Fruit fly (Drosophila melanogaster) whole organism, embryonic: ENCODE data around the gene Sem1.

Experiments used
- BEAF-32 ChIP-seq: fragments of 200-800 bp; sonication (Bioruptor generic); optimal IDR thresholded peaks from 3 replicates; lab custom pipeline; 2017; ENCODE audit warnings: missing biosample characterization, missing genetic modification characterization, mild to moderate bottlenecking, moderate library complexity, missing genetic modification reagents
- CG11504 ChIP-seq: fragments of 200-800 bp; sonication (Bioruptor generic); optimal IDR thresholded peaks from 3 replicates; lab custom pipeline; 2019; ENCODE audit warnings: missing biosample characterization, mild to moderate bottlenecking, missing genetic modification characterization, moderate library complexity
- CG11560 ChIP-seq: fragments of 200-800 bp; sonication (Bioruptor generic); IDR thresholded peaks from 3 replicates; pipeline ENCODE4 v1.3.6; 2022; ENCODE audit warnings: missing biosample characterization, missing genetic modification characterization
- CG12071 ChIP-seq: fragments of 200-800 bp; sonication (Bioruptor generic); optimal IDR thresholded peaks from 3 replicates; lab custom pipeline; 2018; ENCODE audit warnings: missing biosample characterization, mild to moderate bottlenecking, missing genetic modification characterization
- CG13624 ChIP-seq: fragments of 200-800 bp; sonication (Bioruptor generic); optimal IDR thresholded peaks from 2 replicates; lab custom pipeline; 2016; ENCODE audit warnings: missing biosample characterization, missing genetic modification characterization
- CG15269 ChIP-seq: fragments of 200-800 bp; sonication (Bioruptor generic); optimal IDR thresholded peaks from 2 replicates; lab custom pipeline; 2018; ENCODE audit warnings: missing biosample characterization, mild to moderate bottlenecking, missing genetic modification characterization, moderate library complexity
- CG17361 ChIP-seq: fragments of 200-800 bp; sonication (Bioruptor generic); IDR thresholded peaks from 3 replicates; pipeline ENCODE4 v1.3.6; 2022; ENCODE audit warnings: missing biosample characterization, missing genetic modification characterization
- CG17612 ChIP-seq: fragments of 200-800 bp; sonication (Bioruptor generic); IDR thresholded peaks from 2 replicates; pipeline ENCODE4 v1.3.6; 2022; ENCODE audit warnings: missing biosample characterization, missing genetic modification characterization
- CG1832 ChIP-seq: fragments of 200-800 bp; sonication (Bioruptor generic); optimal IDR thresholded peaks from 2 replicates; lab custom pipeline; 2017; ENCODE audit warnings: missing biosample characterization, mild to moderate bottlenecking, missing genetic modification characterization, inconsistent platforms
- CG2889 ChIP-seq: fragments of 200-800 bp; sonication (Bioruptor generic); IDR thresholded peaks from 3 replicates; pipeline ENCODE4 v1.3.6; 2022; ENCODE audit warnings: missing biosample characterization, missing genetic modification characterization
- CG31224 ChIP-seq: fragments of 200-800 bp; sonication (Bioruptor generic); IDR thresholded peaks from 2 replicates; pipeline ENCODE4 v1.3.6; 2022; ENCODE audit warnings: missing biosample characterization, missing genetic modification characterization
- CG31388 ChIP-seq: fragments of 200-800 bp; sonication (Bioruptor generic); optimal IDR thresholded peaks from 2 replicates; lab custom pipeline; 2016; ENCODE audit warnings: missing biosample characterization, missing genetic modification characterization
- CG34422 ChIP-seq: fragments of 200-800 bp; sonication (Bioruptor generic); IDR thresholded peaks from 3 replicates; pipeline ENCODE4 v1.3.6; 2022; ENCODE audit warnings: missing biosample characterization, missing genetic modification characterization
- CG4328 ChIP-seq: fragments of 200-800 bp; sonication (Bioruptor generic); optimal IDR thresholded peaks from 3 replicates; lab custom pipeline; 2017; ENCODE audit warnings: missing biosample characterization, missing genetic modification reagents, missing genetic modification characterization
- CG43689 ChIP-seq: fragments of 200-800 bp; sonication (Bioruptor generic); IDR thresholded peaks from 2 replicates; pipeline ENCODE4 v1.3.6; 2022; ENCODE audit warnings: missing biosample characterization, missing genetic modification characterization
- CG6791 ChIP-seq: fragments of 200-800 bp; sonication (Bioruptor generic); IDR thresholded peaks from 3 replicates; pipeline ENCODE4 v1.3.6; 2022; ENCODE audit warnings: missing biosample characterization, missing genetic modification characterization; ENCODE audit not compliant: partially characterized antibody
- CG7372 ChIP-seq: fragments of 200-800 bp; sonication (Bioruptor generic); IDR thresholded peaks from 2 replicates; pipeline ENCODE4 v1.3.6; 2022; ENCODE audit warnings: missing biosample characterization, missing genetic modification characterization
- CG7556 ChIP-seq: fragments of 200-800 bp; sonication (Bioruptor generic); optimal IDR thresholded peaks from 2 replicates; lab custom pipeline; 2017; ENCODE audit warnings: missing biosample characterization, mild to moderate bottlenecking, missing genetic modification characterization
- CG7786 ChIP-seq: fragments of 200-800 bp; sonication (Bioruptor generic); optimal IDR thresholded peaks from 2 replicates; lab custom pipeline; 2016; ENCODE audit warnings: missing biosample characterization, missing genetic modification characterization
- CG7987 ChIP-seq: fragments of 200-800 bp; sonication (Bioruptor generic); optimal IDR thresholded peaks from 2 replicates; lab custom pipeline; 2018; ENCODE audit warnings: missing biosample characterization, mild to moderate bottlenecking, missing genetic modification characterization, moderate library complexity
- CG9215 ChIP-seq: fragments of 200-800 bp; sonication (Bioruptor generic); IDR thresholded peaks from 2 replicates; pipeline ENCODE4 v1.3.6; 2022; ENCODE audit warnings: missing biosample characterization, missing genetic modification characterization
- Chrac-16 ChIP-seq: fragments of 200-800 bp; sonication (Bioruptor generic); optimal IDR thresholded peaks from 3 replicates; lab custom pipeline; 2016; ENCODE audit warnings: missing biosample characterization, missing genetic modification characterization
- D19A ChIP-seq: fragments of 200-800 bp; optimal IDR thresholded peaks from 3 replicates; lab custom pipeline; 2019; ENCODE audit warnings: missing biosample characterization, mild to moderate bottlenecking, missing genetic modification characterization, moderate library complexity
- Dfd ChIP-seq, 2 experiments: fragments of >200 bp; optimal IDR thresholded peaks; 2 replicates each; lab custom pipeline; 2017; ENCODE audit warnings: missing biosample characterization in 2 of 2, missing genetic modification characterization in 2 of 2
- GATAe ChIP-seq: fragments of 200-800 bp; sonication (Bioruptor generic); conservative IDR thresholded peaks from 2 replicates; pipeline ENCODE4 v1.3.6; 2022; ENCODE audit warnings: missing biosample characterization, missing genetic modification characterization
- HLH54F ChIP-seq: fragments of 200-800 bp; sonication (Bioruptor generic); optimal IDR thresholded peaks from 3 replicates; lab custom pipeline; 2016; ENCODE audit warnings: missing biosample characterization, missing genetic modification characterization
- Hey ChIP-seq: fragments of 200-800 bp; sonication (Bioruptor generic); optimal IDR thresholded peaks from 3 replicates; lab custom pipeline; 2018; ENCODE audit warnings: missing biosample characterization, mild to moderate bottlenecking, missing genetic modification characterization
- HmgZ ChIP-seq: fragments of 200-800 bp; sonication (Bioruptor generic); optimal IDR thresholded peaks from 2 replicates; lab custom pipeline; 2018; ENCODE audit warnings: missing biosample characterization, mild to moderate bottlenecking, missing genetic modification characterization
- Hr51 ChIP-seq, 2 experiments: fragments of 200-800 bp; sonication (Bioruptor generic); optimal IDR thresholded peaks; 2 replicates in 1 of 2; 3 replicates in 1 of 2; lab custom pipeline; 2016 to 2018; ENCODE audit warnings: missing biosample characterization in 2 of 2, missing genetic modification characterization in 2 of 2, mild to moderate bottlenecking in 1 of 2, moderate library complexity in 1 of 2
- Lim3 ChIP-seq: fragments of 200-800 bp; sonication (Bioruptor generic); IDR thresholded peaks from 2 replicates; pipeline ENCODE4 v1.3.6; 2022; ENCODE audit warnings: missing biosample characterization, missing genetic modification characterization
- NfI ChIP-seq: fragments of 200-800 bp; sonication (Bioruptor generic); optimal IDR thresholded peaks from 3 replicates; lab custom pipeline; 2018; ENCODE audit warnings: missing biosample characterization, mild to moderate bottlenecking, missing genetic modification characterization, moderate library complexity
- PHDP ChIP-seq: fragments of 200-800 bp; sonication (Bioruptor generic); optimal IDR thresholded peaks from 3 replicates; lab custom pipeline; 2018; ENCODE audit warnings: missing biosample characterization, mild to moderate bottlenecking, missing genetic modification characterization, moderate library complexity
- Rx ChIP-seq: fragments of 200-800 bp; sonication (Bioruptor generic); IDR thresholded peaks from 2 replicates; pipeline ENCODE4 v1.3.6; 2022; ENCODE audit warnings: missing biosample characterization, missing genetic modification characterization
- Sox100B ChIP-seq: fragments of 200-800 bp; sonication (Bioruptor generic); optimal IDR thresholded peaks from 3 replicates; lab custom pipeline; 2018; ENCODE audit warnings: missing biosample characterization, mild to moderate bottlenecking, missing genetic modification characterization
- Stat92E ChIP-seq, 3 experiments: fragments of >200 bp in 2 of 3; fragments of 200-800 bp in 1 of 3; sonication (Bioruptor generic) in 1 of 3; optimal IDR thresholded peaks; 2 replicates each; lab custom pipeline; 2017 to 2019; ENCODE audit warnings: missing biosample characterization in 3 of 3, missing genetic modification characterization in 3 of 3, mild to moderate bottlenecking in 1 of 3, moderate library complexity in 1 of 3
- aop ChIP-seq: fragments of 200-800 bp; sonication (Bioruptor generic); IDR thresholded peaks from 2 replicates; pipeline ENCODE4 v1.3.6; 2022; ENCODE audit warnings: missing biosample characterization, missing genetic modification characterization
- bigmax ChIP-seq: fragments of 200-800 bp; sonication (Bioruptor generic); optimal IDR thresholded peaks from 2 replicates; lab custom pipeline; 2018; ENCODE audit warnings: missing biosample characterization, mild to moderate bottlenecking, missing genetic modification characterization
- caup ChIP-seq: fragments of 200-800 bp; sonication (Bioruptor generic); optimal IDR thresholded peaks from 3 replicates; lab custom pipeline; 2017; ENCODE audit warnings: missing biosample characterization, mild to moderate bottlenecking, missing genetic modification characterization, moderate library complexity; ENCODE audit not compliant: severe bottlenecking
- ci ChIP-seq: fragments of 200-800 bp; sonication (Bioruptor generic); IDR thresholded peaks from 3 replicates; pipeline ENCODE4 v1.3.6; 2022; ENCODE audit warnings: missing biosample characterization, missing genetic modification characterization
- dan ChIP-seq: fragments of 200-800 bp; sonication (Bioruptor generic); IDR thresholded peaks from 2 replicates; pipeline ENCODE4 v1.3.6; 2022; ENCODE audit warnings: missing biosample characterization, missing genetic modification characterization
- emc ChIP-seq: fragments of 200-800 bp; sonication (Bioruptor generic); optimal IDR thresholded peaks from 2 replicates; lab custom pipeline; 2016; ENCODE audit warnings: missing biosample characterization, missing genetic modification characterization
- eve ChIP-seq, 2 experiments: fragments of >200 bp; optimal IDR thresholded peaks; 2 replicates each; lab custom pipeline; 2017; ENCODE audit warnings: missing biosample characterization in 2 of 2, missing genetic modification characterization in 2 of 2
- fd64A ChIP-seq: fragments of 200-800 bp; sonication (Bioruptor generic); optimal IDR thresholded peaks from 3 replicates; lab custom pipeline; 2018; ENCODE audit warnings: missing biosample characterization, mild to moderate bottlenecking, missing genetic modification characterization
- gce ChIP-seq: fragments of 200-800 bp; sonication (Bioruptor generic); IDR thresholded peaks from 3 replicates; pipeline ENCODE4 v1.3.6; 2022; ENCODE audit warnings: missing biosample characterization, missing genetic modification characterization
- h ChIP-seq: fragments of >200 bp; optimal IDR thresholded peaks from 2 replicates; lab custom pipeline; 2017
- row ChIP-seq: fragments of 200-800 bp; sonication (Bioruptor generic); IDR thresholded peaks from 3 replicates; pipeline ENCODE4 v1.3.6; 2022; ENCODE audit warnings: missing biosample characterization, missing genetic modification characterization
- ssp ChIP-seq: fragments of 200-800 bp; sonication (Bioruptor generic); IDR thresholded peaks from 2 replicates; pipeline ENCODE4 v1.3.6; 2022; ENCODE audit warnings: missing biosample characterization, missing genetic modification characterization
- trem ChIP-seq: fragments of 200-800 bp; optimal IDR thresholded peaks from 3 replicates; lab custom pipeline; 2019; ENCODE audit warnings: missing biosample characterization, mild to moderate bottlenecking, missing genetic modification characterization, moderate library complexity
- unc-4 ChIP-seq: fragments of 200-800 bp; sonication (Bioruptor generic); IDR thresholded peaks from 2 replicates; pipeline ENCODE4 v1.3.6; 2022; ENCODE audit warnings: missing biosample characterization, missing genetic modification characterization; ENCODE audit not compliant: partially characterized antibody

The Sem1 gene

dm6 chr2L:7043039-7043905, 20.5 kb upstream of the Sem1 start (continued):
- no peak for TF ChIP-seq GATAe (GFP tag; lab: Robert Waterston, UW)
- TF ChIP-seq D19A (tag; lab: Kevin White, UChicago) = no peak
- TF ChIP-seq CG17361 (GFP tag; lab: Robert Waterston, UW) = 0 out of 3 replicates have a peak, but pooled peaks have one; percentile 38
- no peak for TF ChIP-seq CG12071 (GFP tag; lab: Kevin White, UChicago)
- no peak for TF ChIP-seq CG6791 (GFP tag; lab: Robert Waterston, UW)
- TF ChIP-seq unc-4 (GFP tag; lab: Robert Waterston, UW) = no peak
- no peak for TF ChIP-seq CG11560 (tag; lab: Robert Waterston, UW)
- no peak for TF ChIP-seq CG7786 (GFP tag; lab: Kevin White, UChicago)
- TF ChIP-seq Hr51 (GFP tag; optimal IDR thresholded peaks at IDR 0.05; lab: Kevin White, UChicago) = peak in 1 of 2 experiments; percentile 15
- TF ChIP-seq HmgZ (tag; lab: Kevin White, UChicago) = no peak
- TF ChIP-seq CG7372 (GFP tag; lab: Robert Waterston, UW) = no peak
- no peak for TF ChIP-seq CG17612 (GFP tag; lab: Robert Waterston, UW)
- TF ChIP-seq CG11504 (tag; lab: Kevin White, UChicago) = peak; percentile 36
- TF ChIP-seq gce (GFP tag; lab: Robert Waterston, UW) = no peak
- peak; percentile 84 for TF ChIP-seq ci (GFP tag; lab: Robert Waterston, UW)
- peak; percentile 42 for TF ChIP-seq row (GFP tag; lab: Robert Waterston, UW)
- peak; percentile 15 for TF ChIP-seq PHDP (tag; lab: Kevin White, UChicago)
- no peak for TF ChIP-seq caup (GFP tag; lab: Kevin White, UChicago)
- no peak for TF ChIP-seq Dfd (GFP tag; optimal IDR thresholded peaks at IDR 0.05; lab: Kevin White, UChicago)
- no peak for TF ChIP-seq CG4328
- TF ChIP-seq Hey (tag; lab: Kevin White, UChicago) = peak; percentile 30
- TF ChIP-seq CG15269 = no peak
- TF ChIP-seq dan (GFP tag; lab: Robert Waterston, UW) = no peak
- no peak for TF ChIP-seq CG31388 (GFP tag; lab: Kevin White, UChicago)
- TF ChIP-seq Chrac-16 (GFP tag; lab: Kevin White, UChicago) = no peak
- no peak for TF ChIP-seq NfI (GFP tag; lab: Kevin White, UChicago)
- no peak for TF ChIP-seq CG13624 (GFP tag; lab: Kevin White, UChicago)
- TF ChIP-seq BEAF-32 (GFP tag; lab: Kevin White, UChicago) = no peak
- no peak for TF ChIP-seq emc (GFP tag; lab: Kevin White, UChicago)
- TF ChIP-seq CG31224 (GFP tag; lab: Robert Waterston, UW) = no peak
- peak; percentile 13 for TF ChIP-seq CG7987 (GFP tag; lab: Kevin White, UChicago)
- no peak for TF ChIP-seq Stat92E (GFP tag; optimal IDR thresholded peaks at IDR 0.05; lab: Kevin White, UChicago)
- TF ChIP-seq CG7556 (GFP tag; lab: Kevin White, UChicago) = peak; percentile 31
- no peak for TF ChIP-seq CG1832 (GFP tag; lab: Kevin White, UChicago)
- peak; percentile 21 for TF ChIP-seq HLH54F (GFP tag; lab: Kevin White, UChicago)
- TF ChIP-seq Lim3 = no peak
- no peak for TF ChIP-seq ssp
- no peak for TF ChIP-seq Rx
- TF ChIP-seq CG43689 (GFP tag; lab: Robert Waterston, UW) = no peak
- 0 out of 3 replicates have a peak, but pooled peaks have one; percentile 51 for TF ChIP-seq CG2889 (GFP tag; lab: Robert Waterston, UW)
- TF ChIP-seq eve (GFP tag; optimal IDR thresholded peaks at IDR 0.05; lab: Kevin White, UChicago) = no peak
- TF ChIP-seq h (lab: Kevin White, UChicago) = no peak
- no peak for TF ChIP-seq CG9215 (GFP tag; lab: Robert Waterston, UW)
- TF ChIP-seq trem (tag; lab: Kevin White, UChicago) = no peak
- peak; percentile 27; the same call in 1 of the 3 replicates for TF ChIP-seq CG34422 (GFP tag; lab: Robert Waterston, UW)
- TF ChIP-seq bigmax (GFP tag; lab: Kevin White, UChicago) = no peak
- TF ChIP-seq aop (GFP tag; lab: Robert Waterston, UW) = no peak
- TF ChIP-seq fd64A (GFP tag; lab: Kevin White, UChicago) = peak; percentile 40
- peak; percentile 33 for TF ChIP-seq Sox100B
